Worm (Caenorhabditis elegans) whole organism, midembryonic: ENCODE results near the gene B0285.6.

ENCODE experiments used
- cog-1 ChIP-seq: sonication (generic microtip); optimal IDR thresholded peaks from 2 replicates; lab custom pipeline; 2016; ENCODE audit warnings: missing genetic modification characterization, missing compliant biosample characterization
- flt-1 ChIP-seq: fragments of 200-800 bp; sonication (Bioruptor generic); IDR thresholded peaks from 2 replicates; pipeline ENCODE4 v1.3.6; 2022; ENCODE audit warnings: missing genetic modification characterization, missing compliant biosample characterization
- klf-2 ChIP-seq: fragments of 200-800 bp; sonication (Bioruptor generic); conservative IDR thresholded peaks from 2 replicates; pipeline ENCODE4 v1.3.6; 2022; ENCODE audit warnings: missing genetic modification reagents, missing genetic modification characterization, missing compliant biosample characterization
- med-1 ChIP-seq: sonication (generic microtip); optimal IDR thresholded peaks from 2 replicates; lab custom pipeline; 2017; ENCODE audit warnings: missing genetic modification characterization, mild to moderate bottlenecking, missing compliant biosample characterization, antibody characterized with exemption, missing genetic modification reagents; ENCODE audit not compliant: insufficient read depth
- ztf-23 ChIP-seq: fragments of 200-800 bp; sonication (Bioruptor generic); IDR thresholded peaks from 2 replicates; pipeline ENCODE4 v1.3.6; 2022; ENCODE audit warnings: missing genetic modification reagents, missing genetic modification characterization, missing compliant biosample characterization
- ztf-29 ChIP-seq: fragments of 200-800 bp; sonication (Bioruptor generic); IDR thresholded peaks from 2 replicates; pipeline ENCODE4 v1.3.6; 2022; ENCODE audit warnings: missing genetic modification reagents, missing genetic modification characterization, missing compliant biosample characterization

DNA sequence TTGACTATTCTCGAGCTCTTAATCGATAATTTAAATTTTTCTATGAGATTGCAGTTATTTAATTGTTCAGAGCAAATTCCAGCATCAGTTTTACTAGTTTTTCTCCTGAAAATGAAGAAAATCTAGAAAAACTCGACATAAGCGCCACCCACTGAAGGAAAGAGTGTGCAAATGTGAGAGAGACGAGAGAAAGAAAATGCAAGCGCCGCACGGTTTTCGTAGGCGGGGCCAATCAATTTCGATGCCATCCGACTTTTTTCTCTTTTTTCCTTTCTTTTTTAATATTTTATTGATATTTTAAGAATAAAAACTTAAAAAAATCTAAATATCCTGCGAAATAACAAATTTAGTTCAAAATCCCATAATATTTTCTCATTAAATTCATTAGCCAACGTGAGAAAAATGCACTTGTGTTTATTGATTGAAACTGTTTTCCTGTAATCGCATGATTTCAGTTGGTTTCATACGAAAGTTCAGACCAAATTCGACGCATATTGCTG, 17.3 kb upstream of the B0285.6 start, which contains the start of gene cdk-12:
- no peak for TF ChIP-seq cog-1 (tag; lab: Kevin White, UChicago)
- no peak for TF ChIP-seq klf-2 (GFP tag; lab: Robert Waterston, UW)
- TF ChIP-seq ztf-23 (GFP tag; lab: Robert Waterston, UW): no peak
- no peak for TF ChIP-seq flt-1
- TF ChIP-seq ztf-29: no peak
- TF ChIP-seq med-1 (GFP tag; lab: Kevin White, UChicago): no peak
